Fruit fly (Drosophila melanogaster) whole organism, embryonic: ENCODE measurements around the gene CG44838.

Experiments
- Atf-2 ChIP-seq: fragments of 200-800 bp; sonication (Bioruptor generic); optimal IDR thresholded peaks from 2 replicates; lab custom pipeline; 2016; ENCODE audit warnings: missing biosample characterization, missing genetic modification characterization
- CG11456 ChIP-seq: fragments of 200-800 bp; sonication (Bioruptor generic); IDR thresholded peaks from 3 replicates; pipeline ENCODE4 v1.3.6; 2022; ENCODE audit warnings: missing biosample characterization, missing genetic modification characterization
- CG12942 ChIP-seq: fragments of 200-800 bp; sonication (Bioruptor generic); optimal IDR thresholded peaks from 3 replicates; lab custom pipeline; 2016; ENCODE audit warnings: missing biosample characterization, missing genetic modification characterization
- CG14965 ChIP-seq: fragments of 200-800 bp; sonication (Bioruptor generic); optimal IDR thresholded peaks from 2 replicates; lab custom pipeline; 2016; ENCODE audit warnings: missing biosample characterization, missing genetic modification characterization, borderline replicate concordance
- CG15479 ChIP-seq: fragments of 200-800 bp; sonication (Bioruptor generic); optimal IDR thresholded peaks from 3 replicates; lab custom pipeline; 2019; ENCODE audit warnings: missing biosample characterization, mild to moderate bottlenecking, missing genetic modification characterization, moderate library complexity
- CG1647 ChIP-seq: fragments of 200-800 bp; sonication (Bioruptor generic); optimal IDR thresholded peaks from 3 replicates; lab custom pipeline; 2016; ENCODE audit warnings: missing biosample characterization, missing genetic modification characterization
- CG17912 ChIP-seq: fragments of 200-800 bp; sonication (Bioruptor generic); optimal IDR thresholded peaks from 2 replicates; lab custom pipeline; 2018; ENCODE audit warnings: missing biosample characterization, mild to moderate bottlenecking, missing genetic modification characterization
- CG18011 ChIP-seq: fragments of 200-800 bp; sonication (Bioruptor generic); optimal IDR thresholded peaks from 2 replicates; lab custom pipeline; 2017; ENCODE audit warnings: missing biosample characterization, missing genetic modification characterization, mild to moderate bottlenecking, moderate library complexity, missing genotype
- CG30020 ChIP-seq: fragments of 200-800 bp; optimal IDR thresholded peaks from 2 replicates; lab custom pipeline; 2019; ENCODE audit warnings: missing biosample characterization, mild to moderate bottlenecking, missing genetic modification characterization, moderate library complexity
- CG31365 ChIP-seq: fragments of 200-800 bp; sonication (Bioruptor generic); optimal IDR thresholded peaks from 2 replicates; lab custom pipeline; 2018; ENCODE audit warnings: missing biosample characterization, mild to moderate bottlenecking, missing genetic modification characterization
- CG31441 ChIP-seq: fragments of 200-800 bp; sonication (Bioruptor generic); IDR thresholded peaks from 2 replicates; pipeline ENCODE4 v1.3.6; 2022; ENCODE audit warnings: missing biosample characterization, missing genetic modification characterization
- CG3163 ChIP-seq: fragments of 200-800 bp; sonication (Bioruptor generic); optimal IDR thresholded peaks from 3 replicates; lab custom pipeline; 2016; ENCODE audit warnings: missing biosample characterization, missing genetic modification characterization
- CG43689 ChIP-seq: fragments of 200-800 bp; sonication (Bioruptor generic); IDR thresholded peaks from 2 replicates; pipeline ENCODE4 v1.3.6; 2022; ENCODE audit warnings: missing biosample characterization, missing genetic modification characterization
- CG4730 ChIP-seq: fragments of 200-800 bp; sonication (Bioruptor generic); IDR thresholded peaks from 2 replicates; pipeline ENCODE4 v1.3.6; 2022; ENCODE audit warnings: missing biosample characterization, missing genetic modification characterization
- CG6175 ChIP-seq: fragments of 200-800 bp; sonication (Bioruptor generic); IDR thresholded peaks from 3 replicates; pipeline ENCODE4 v1.3.6; 2022; ENCODE audit warnings: missing biosample characterization, missing genetic modification characterization
- CG9797 ChIP-seq: fragments of 200-800 bp; sonication (Bioruptor generic); optimal IDR thresholded peaks from 3 replicates; lab custom pipeline; 2018; ENCODE audit warnings: missing biosample characterization, mild to moderate bottlenecking, missing genetic modification characterization
- Dp ChIP-seq: fragments of 200-800 bp; sonication (Bioruptor generic); optimal IDR thresholded peaks from 2 replicates; lab custom pipeline; 2018; ENCODE audit warnings: missing biosample characterization, mild to moderate bottlenecking, missing genetic modification characterization, moderate library complexity
- Dref ChIP-seq: fragments of 200-800 bp; sonication (Bioruptor generic); IDR thresholded peaks from 2 replicates; pipeline ENCODE4 v1.3.6; 2022; ENCODE audit warnings: missing biosample characterization, missing genetic modification characterization
- Ets65A ChIP-seq: fragments of 200-800 bp; sonication (Bioruptor generic); peaks from one replicate; lab custom pipeline; 2016; ENCODE audit warnings: missing biosample characterization, missing genetic modification characterization
- Ets97D ChIP-seq: fragments of 200-800 bp; sonication (Bioruptor generic); optimal IDR thresholded peaks from 3 replicates; lab custom pipeline; 2016; ENCODE audit warnings: missing biosample characterization, missing genetic modification characterization
- Fer2 ChIP-seq: fragments of 200-800 bp; sonication (Bioruptor generic); optimal IDR thresholded peaks from 2 replicates; lab custom pipeline; 2018; ENCODE audit warnings: missing biosample characterization, mild to moderate bottlenecking, missing genetic modification characterization, moderate library complexity
- GATAe ChIP-seq: fragments of 200-800 bp; sonication (Bioruptor generic); conservative IDR thresholded peaks from 2 replicates; pipeline ENCODE4 v1.3.6; 2022; ENCODE audit warnings: missing biosample characterization, missing genetic modification characterization
- H2.0 ChIP-seq: fragments of 200-800 bp; sonication (Bioruptor generic); IDR thresholded peaks from 2 replicates; pipeline ENCODE4 v1.3.6; 2022; ENCODE audit warnings: missing biosample characterization, missing genetic modification characterization
- Mad ChIP-seq: fragments of 200-800 bp; sonication (Bioruptor generic); optimal IDR thresholded peaks from 2 replicates; lab custom pipeline; 2016; ENCODE audit warnings: missing biosample characterization, missing genetic modification characterization
- Side ChIP-seq: fragments of 200-800 bp; sonication (Bioruptor generic); optimal IDR thresholded peaks from 2 replicates; lab custom pipeline; 2016; ENCODE audit warnings: missing biosample characterization, missing genetic modification characterization
- Vsx1 ChIP-seq: fragments of 200-800 bp; sonication (Bioruptor generic); optimal IDR thresholded peaks from 2 replicates; lab custom pipeline; 2017; ENCODE audit warnings: missing biosample characterization, mild to moderate bottlenecking, missing genetic modification characterization, missing genetic modification reagents
- bowl ChIP-seq: fragments of 200-800 bp; sonication (Bioruptor generic); IDR thresholded peaks from 2 replicates; pipeline ENCODE4 v1.3.6; 2022; ENCODE audit warnings: missing biosample characterization, missing genetic modification characterization
- dimm ChIP-seq: fragments of 200-800 bp; sonication (Bioruptor generic); IDR thresholded peaks from 2 replicates; pipeline ENCODE4 v1.3.6; 2022; ENCODE audit warnings: missing biosample characterization, missing genetic modification characterization
- ems ChIP-seq: fragments of 200-800 bp; sonication (Bioruptor generic); optimal IDR thresholded peaks from 3 replicates; lab custom pipeline; 2016; ENCODE audit warnings: missing biosample characterization, missing genetic modification characterization
- en ChIP-seq: fragments of 200-800 bp; sonication (Bioruptor generic); optimal IDR thresholded peaks from 2 replicates; lab custom pipeline; 2016; ENCODE audit warnings: missing biosample characterization, missing genetic modification characterization
- gcm2 ChIP-seq: fragments of 200-800 bp; sonication (Bioruptor generic); optimal IDR thresholded peaks from 2 replicates; lab custom pipeline; 2016; ENCODE audit warnings: missing biosample characterization, missing genetic modification characterization
- her ChIP-seq: fragments of 200-800 bp; sonication (Bioruptor generic); optimal IDR thresholded peaks from 2 replicates; lab custom pipeline; 2016; ENCODE audit warnings: missing biosample characterization, missing genetic modification characterization
- hkb ChIP-seq, 2 experiments: fragments of 200-800 bp in 1 of 2; fragments of >200 bp in 1 of 2; sonication (Bioruptor generic) in 1 of 2; IDR thresholded peaks in 1 of 2; optimal IDR thresholded peaks in 1 of 2; 2 replicates each; pipeline versions ENCODE4 v1.3.6 to Lab custom; 2017 to 2022; ENCODE audit warnings: missing biosample characterization in 1 of 2, missing genetic modification characterization in 1 of 2
- jigr1 ChIP-seq: fragments of 200-800 bp; sonication (Bioruptor generic); IDR thresholded peaks from 3 replicates; pipeline ENCODE4 v1.3.6; 2022; ENCODE audit warnings: missing biosample characterization, missing genetic modification characterization
- lbe ChIP-seq: fragments of 200-800 bp; sonication (Bioruptor generic); optimal IDR thresholded peaks from 2 replicates; lab custom pipeline; 2016; ENCODE audit warnings: missing biosample characterization, mild to moderate bottlenecking, missing genetic modification characterization
- mam ChIP-seq: fragments of 200-800 bp; sonication (Bioruptor generic); optimal IDR thresholded peaks from 3 replicates; lab custom pipeline; 2016; ENCODE audit warnings: missing biosample characterization, missing genetic modification characterization
- nmo ChIP-seq: fragments of 200-800 bp; sonication (Bioruptor generic); optimal IDR thresholded peaks from 2 replicates; lab custom pipeline; 2018; ENCODE audit warnings: missing biosample characterization, mild to moderate bottlenecking, missing genetic modification characterization, moderate library complexity
- nom ChIP-seq: fragments of 200-800 bp; sonication (Bioruptor generic); optimal IDR thresholded peaks from 2 replicates; lab custom pipeline; 2017; ENCODE audit warnings: missing biosample characterization, missing genetic modification characterization, mild to moderate bottlenecking, moderate library complexity, missing genetic modification reagents
- oc ChIP-seq: fragments of 200-800 bp; sonication (Bioruptor generic); optimal IDR thresholded peaks from 2 replicates; lab custom pipeline; 2018; ENCODE audit warnings: missing biosample characterization, mild to moderate bottlenecking, missing genetic modification characterization, moderate library complexity
- pan ChIP-seq, 4 experiments: fragments of >200 bp in 3 of 4; fragments of 200-800 bp in 1 of 4; sonication (Bioruptor generic) in 1 of 4; optimal IDR thresholded peaks in 3 of 4; IDR thresholded peaks in 1 of 4; 2 replicates each; pipeline versions ENCODE4 v1.3.6 to Lab custom; 2017 to 2022; ENCODE audit warnings: missing biosample characterization in 2 of 4, missing genetic modification characterization in 2 of 4, mixed read lengths in 1 of 4
- pita ChIP-seq: fragments of 200-800 bp; sonication (Bioruptor generic); optimal IDR thresholded peaks from 2 replicates; lab custom pipeline; 2017; ENCODE audit warnings: missing biosample characterization, mild to moderate bottlenecking, missing genetic modification characterization
- psq ChIP-seq: fragments of 200-800 bp; sonication (Bioruptor generic); optimal IDR thresholded peaks from 2 replicates; lab custom pipeline; 2017; ENCODE audit warnings: missing biosample characterization, missing genetic modification characterization
- salm ChIP-seq: fragments of 200-800 bp; sonication (Bioruptor generic); optimal IDR thresholded peaks from 2 replicates; lab custom pipeline; 2018; ENCODE audit warnings: missing biosample characterization, mild to moderate bottlenecking, missing genetic modification characterization
- sqz ChIP-seq: fragments of 200-800 bp; sonication (Bioruptor generic); optimal IDR thresholded peaks from 3 replicates; lab custom pipeline; 2018; ENCODE audit warnings: missing biosample characterization, mild to moderate bottlenecking, missing genetic modification characterization
- tna ChIP-seq: fragments of 200-800 bp; sonication (Bioruptor generic); IDR thresholded peaks from 2 replicates; pipeline ENCODE4 v1.3.6; 2022; ENCODE audit warnings: missing biosample characterization, missing genetic modification characterization; ENCODE audit not compliant: partially characterized antibody
- unpg ChIP-seq: fragments of 200-800 bp; sonication (Bioruptor generic); optimal IDR thresholded peaks from 3 replicates; lab custom pipeline; 2018; ENCODE audit warnings: missing biosample characterization, mild to moderate bottlenecking, missing genetic modification characterization, moderate library complexity
- z ChIP-seq: fragments of 200-800 bp; sonication (Bioruptor generic); IDR thresholded peaks from 3 replicates; pipeline ENCODE4 v1.3.6; 2022; ENCODE audit warnings: missing biosample characterization, missing genetic modification characterization
- zfh2 ChIP-seq: fragments of 200-800 bp; sonication (Bioruptor generic); optimal IDR thresholded peaks from 2 replicates; lab custom pipeline; 2016; ENCODE audit warnings: missing biosample characterization, missing genetic modification characterization

Gene CG44838

DNA sequence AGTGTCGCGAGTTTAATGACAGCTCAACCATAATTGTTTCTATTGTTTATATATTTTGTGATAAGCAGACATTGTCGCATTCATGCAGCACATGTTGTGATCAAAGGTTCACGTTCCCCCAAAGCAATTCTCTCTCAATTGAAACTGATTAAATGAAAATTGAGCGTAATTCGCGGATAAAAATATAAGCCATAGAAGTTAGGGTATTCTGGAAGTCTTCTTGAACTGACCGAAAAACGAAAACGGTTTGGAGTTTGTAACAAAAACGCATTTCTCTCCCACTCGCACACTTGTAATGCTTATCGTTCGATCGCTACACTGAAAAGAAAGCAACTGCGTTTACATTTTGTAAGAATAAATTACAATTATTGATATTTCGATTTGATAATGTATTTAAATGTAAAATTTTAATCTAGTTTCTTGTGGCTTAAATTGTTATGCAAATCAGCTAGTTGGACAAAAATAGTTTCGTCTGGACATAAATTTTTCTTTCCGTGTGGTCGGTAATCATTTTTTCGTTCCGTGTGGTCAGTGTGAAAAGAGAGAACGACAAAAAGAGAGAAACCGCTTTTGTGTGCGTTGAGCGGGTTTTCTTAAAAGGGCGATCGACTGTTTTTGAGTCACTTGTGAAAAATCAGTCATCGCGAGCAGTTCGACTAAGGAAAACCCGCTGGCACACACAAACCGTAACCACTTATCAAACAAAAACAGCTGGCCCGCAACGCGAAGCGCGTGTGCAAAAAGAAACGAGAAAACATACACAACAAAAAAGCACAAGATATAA, 38.0 kb upstream of the CG44838 start, which contains the start of gene aay (continued):
- TF ChIP-seq jigr1 (GFP tag; lab: Robert Waterston, UW) (peak; percentile 95), salm (tag; lab: Kevin White, UChicago) (peak; percentile 99), CG9797 (GFP tag; lab: Kevin White, UChicago) (peak; percentile 51), zfh2 (GFP tag; lab: Kevin White, UChicago) (peak; percentile 96), Mad (peak; percentile 99), CG4730 (GFP tag; lab: Robert Waterston, UW) (peak; percentile 97), Dref (peak; percentile 40), Ets65A (GFP tag; lab: Kevin White, UChicago) (peak; percentile 100), Vsx1 (peak; percentile 97), CG12942 (GFP tag; lab: Kevin White, UChicago) (peak; percentile 99), CG31365 (tag; lab: Kevin White, UChicago) (peak; percentile 90), oc (peak; percentile 99), her (GFP tag; lab: Kevin White, UChicago) (peak; percentile 88), CG17912 (GFP tag; lab: Kevin White, UChicago) (peak; percentile 79), CG15479 (GFP tag; lab: Kevin White, UChicago) (peak; percentile 71), bowl (peak; percentile 96), psq (GFP tag; lab: Kevin White, UChicago) (peak; percentile 96), mam (GFP tag; lab: Kevin White, UChicago) (peak; percentile 97), nom (GFP tag; lab: Kevin White, UChicago) (peak; percentile 94), ems (peak; percentile 98), en (GFP tag; lab: Kevin White, UChicago) (peak; percentile 94), CG30020 (tag; lab: Kevin White, UChicago) (peak; percentile 89), CG14965 (peak; percentile 81), CG18011 (GFP tag; lab: Kevin White, UChicago) (peak; percentile 90), CG1647 (GFP tag; lab: Kevin White, UChicago) (peak; percentile 98), dimm (GFP tag; lab: Robert Waterston, UW) (peak; percentile 93), Ets97D (GFP tag; lab: Kevin White, UChicago) (peak; percentile 95), CG31441 (GFP tag; lab: Robert Waterston, UW) (peak; percentile 99), lbe (peak; percentile 97), unpg (GFP tag; lab: Kevin White, UChicago) (peak; percentile 99), z (GFP tag; lab: Robert Waterston, UW) (peak; percentile 88), tna (GFP tag; lab: Robert Waterston, UW) (no peak), gcm2 (peak; percentile 97), CG11456 (GFP tag; lab: Robert Waterston, UW) (peak; percentile 98), CG6175 (GFP tag; lab: Robert Waterston, UW) (peak; percentile 95), nmo (peak; percentile 99), Dp (GFP tag; lab: Kevin White, UChicago) (peak; percentile 21), CG3163 (GFP tag; lab: Kevin White, UChicago) (peak; percentile 89), Atf-2 (GFP tag; lab: Kevin White, UChicago) (peak; percentile 96), Side (GFP tag; lab: Kevin White, UChicago) (peak; percentile 95), hkb (optimal IDR thresholded peaks at IDR 0.05; lab: Kevin White, UChicago) (no peak), hkb (GFP tag; IDR thresholded peaks at IDR 0.05; lab: Robert Waterston, UW) (peak; percentile 99), pita (GFP tag; lab: Kevin White, UChicago) (no peak), GATAe (GFP tag; lab: Robert Waterston, UW) (peak; percentile 97), CG43689 (GFP tag; lab: Robert Waterston, UW) (peak; percentile 90), pan (optimal IDR thresholded peaks at IDR 0.05; lab: Kevin White, UChicago) (no peak), pan (GFP tag; optimal IDR thresholded peaks at IDR 0.05 in 1 of 2, IDR thresholded peaks at IDR 0.05 in 1 of 2) (peak in 1 of 2 experiments; percentile 98), H2.0 (GFP tag; lab: Robert Waterston, UW) (peak; percentile 97), sqz (GFP tag; lab: Kevin White, UChicago) (peak; percentile 98), Fer2 (tag; lab: Kevin White, UChicago) (peak; percentile 96)
